Worm (Caenorhabditis elegans) whole organism, L4 larva: Measurements from ENCODE around the gene C04B4.6.

Source experiments
- F26F4.8 ChIP-seq: fragments of 200-800 bp; sonication (Bioruptor generic); conservative IDR thresholded peaks from 2 replicates; pipeline ENCODE4 v1.3.6; 2022; ENCODE audit warnings: missing genetic modification characterization, missing compliant biosample characterization
- T26A8.4 ChIP-seq: fragments of 200-800 bp; sonication (Bioruptor generic); IDR thresholded peaks from 2 replicates; pipeline ENCODE4 v1.3.6; 2022; ENCODE audit warnings: missing genetic modification characterization, missing compliant biosample characterization
- Y5F2A.4 ChIP-seq: fragments of 200-800 bp; sonication (Bioruptor generic); optimal IDR thresholded peaks from 2 replicates; lab custom pipeline; 2018; ENCODE audit warnings: mild to moderate bottlenecking, missing genetic modification characterization, missing compliant biosample characterization
- ZK546.5 ChIP-seq, 2 experiments: sonication (generic microtip); optimal IDR thresholded peaks; 2 replicates each; lab custom pipeline; 2017; ENCODE audit warnings: missing biosample characterization in 2 of 2, missing genetic modification characterization in 2 of 2
- arid-1 ChIP-seq: fragments of 200-800 bp; sonication (Bioruptor generic); conservative IDR thresholded peaks from 2 replicates; pipeline ENCODE4 v1.3.6; 2022; ENCODE audit warnings: missing genetic modification reagents, missing genetic modification characterization, missing compliant biosample characterization
- ceh-28 ChIP-seq: fragments of 150-350 bp; optimal IDR thresholded peaks from 2 replicates; lab custom pipeline; 2014; ENCODE audit warnings: missing biosample characterization, missing genetic modification reagents, missing genetic modification characterization
- ceh-32 ChIP-seq: sonication (generic microtip); optimal IDR thresholded peaks from 2 replicates; lab custom pipeline; 2016; ENCODE audit warnings: mild to moderate bottlenecking, missing genetic modification characterization, missing compliant biosample characterization; ENCODE audit not compliant: poor library complexity
- ceh-62 ChIP-seq: sonication (generic microtip); optimal IDR thresholded peaks from 2 replicates; lab custom pipeline; 2017; ENCODE audit warnings: missing biosample characterization, missing genetic modification characterization
- cey-2 ChIP-seq: sonication (generic microtip); optimal IDR thresholded peaks from 3 replicates; lab custom pipeline; 2017; ENCODE audit warnings: missing genetic modification characterization, mild to moderate bottlenecking, missing compliant biosample characterization, antibody characterized with exemption, borderline replicate concordance; ENCODE audit not compliant: insufficient read depth
- ctbp-1 ChIP-seq: fragments of 200-800 bp; sonication (Bioruptor generic); IDR thresholded peaks from 2 replicates; pipeline ENCODE4 v1.3.6; 2022; ENCODE audit warnings: missing genetic modification reagents, missing genetic modification characterization, missing compliant biosample characterization
- daf-19 ChIP-seq: fragments of 200-800 bp; sonication (Bioruptor generic); conservative IDR thresholded peaks from 2 replicates; pipeline ENCODE4 v1.3.6; 2022; ENCODE audit warnings: missing genetic modification characterization, missing compliant biosample characterization
- daf-8 ChIP-seq: fragments of 200-800 bp; sonication (Bioruptor generic); IDR thresholded peaks from 2 replicates; pipeline ENCODE4 v1.3.6; 2022; ENCODE audit warnings: missing genetic modification characterization, missing compliant biosample characterization
- fos-1 ChIP-seq: fragments of 150-350 bp; optimal IDR thresholded peaks from 2 replicates; lab custom pipeline; 2014; ENCODE audit warnings: missing biosample characterization, missing genetic modification characterization
- hif-1 ChIP-seq, 2 experiments: sonication (generic microtip); optimal IDR thresholded peaks; 2 replicates each; lab custom pipeline; 2016 to 2017; ENCODE audit warnings: missing compliant biosample characterization in 2 of 2, missing genetic modification characterization in 2 of 2, missing genetic modification reagents in 2 of 2, missing genotype in 2 of 2, mild to moderate bottlenecking in 1 of 2
- hmg-1.1 ChIP-seq: fragments of 200-800 bp; sonication (Bioruptor generic); IDR thresholded peaks from 2 replicates; pipeline ENCODE4 v1.3.6; 2022; ENCODE audit warnings: missing genetic modification reagents, missing genetic modification characterization, missing compliant biosample characterization
- lin-13 ChIP-seq: fragments of 150-350 bp; optimal IDR thresholded peaks from 2 replicates; lab custom pipeline; 2014; ENCODE audit warnings: missing biosample characterization, missing genetic modification reagents, missing genetic modification characterization
- lin-15B ChIP-seq: fragments of 150-350 bp; sonication (generic microtip); optimal IDR thresholded peaks from 3 replicates; lab custom pipeline; 2014; ENCODE audit warnings: missing biosample characterization, missing genetic modification characterization
- lin-29 ChIP-seq: fragments of 200-800 bp; sonication (Bioruptor generic); IDR thresholded peaks from 2 replicates; pipeline ENCODE4 v1.3.6; 2022; ENCODE audit warnings: missing genetic modification reagents, missing genetic modification characterization, missing compliant biosample characterization
- lin-38 ChIP-seq: fragments of 200-800 bp; sonication (Bioruptor generic); IDR thresholded peaks from 2 replicates; pipeline ENCODE4 v1.3.6; 2022; ENCODE audit warnings: missing genetic modification reagents, missing genetic modification characterization, missing compliant biosample characterization
- lsy-2 ChIP-seq, 2 experiments: fragments of 150-350 bp in 1 of 2; sonication (generic microtip) in 1 of 2; optimal IDR thresholded peaks; 2 replicates each; lab custom pipeline; 2014 to 2017; ENCODE audit warnings: missing biosample characterization in 2 of 2, missing genetic modification characterization in 2 of 2
- mdl-1 ChIP-seq, 2 experiments: fragments of 150-350 bp in 1 of 2; sonication (generic microtip) in 1 of 2; optimal IDR thresholded peaks; 2 replicates each; lab custom pipeline; 2014 to 2017; ENCODE audit warnings: missing biosample characterization in 2 of 2, missing genetic modification characterization in 2 of 2
- mdt-29 ChIP-seq: fragments of 200-800 bp; sonication (Bioruptor generic); IDR thresholded peaks from 2 replicates; pipeline ENCODE4 v1.3.6; 2022; ENCODE audit warnings: missing genetic modification reagents, missing genetic modification characterization, missing compliant biosample characterization
- mxl-2 ChIP-seq: fragments of 200-800 bp; sonication (Bioruptor generic); conservative IDR thresholded peaks from 2 replicates; pipeline ENCODE4 v1.3.6; 2022; ENCODE audit warnings: missing genetic modification reagents, missing genetic modification characterization, missing compliant biosample characterization
- nhr-10 ChIP-seq: fragments of 150-350 bp; optimal IDR thresholded peaks from 2 replicates; lab custom pipeline; 2014; ENCODE audit warnings: missing biosample characterization, missing genetic modification characterization
- nhr-102 ChIP-seq: sonication (generic microtip); optimal IDR thresholded peaks from 2 replicates; lab custom pipeline; 2016; ENCODE audit warnings: mild to moderate bottlenecking, missing genetic modification characterization, moderate library complexity, missing compliant biosample characterization
- pha-4 ChIP-seq, 2 experiments: fragments of 150-350 bp in 1 of 2; fragments of 200-800 bp in 1 of 2; sonication (Bioruptor generic) in 1 of 2; IDR thresholded peaks in 1 of 2; optimal IDR thresholded peaks in 1 of 2; 2 replicates each; pipeline versions ENCODE4 v1.3.6 to Lab custom; 2014 to 2022; ENCODE audit warnings: missing genetic modification characterization in 2 of 2, missing genetic modification reagents in 2 of 2, missing biosample characterization in 1 of 2, missing compliant biosample characterization in 1 of 2
- pqm-1 ChIP-seq: sonication (generic microtip); optimal IDR thresholded peaks from 2 replicates; lab custom pipeline; 2017; ENCODE audit warnings: missing biosample characterization, missing genetic modification characterization
- sdz-12 ChIP-seq: fragments of 200-800 bp; sonication (Bioruptor generic); optimal IDR thresholded peaks from 2 replicates; lab custom pipeline; 2018; ENCODE audit warnings: mild to moderate bottlenecking, missing genetic modification characterization, missing compliant biosample characterization
- snpc-1.2 ChIP-seq: fragments of 200-800 bp; sonication (Bioruptor generic); IDR thresholded peaks from 2 replicates; pipeline ENCODE4 v1.3.6; 2022; ENCODE audit warnings: missing genetic modification reagents, missing genetic modification characterization, missing compliant biosample characterization
- spr-1 ChIP-seq: sonication (generic microtip); optimal IDR thresholded peaks from 2 replicates; lab custom pipeline; 2016; ENCODE audit warnings: mild to moderate bottlenecking, missing genetic modification characterization, missing compliant biosample characterization
- unc-62 ChIP-seq, 3 experiments: fragments of 150-350 bp in 1 of 3; sonication (generic microtip); optimal IDR thresholded peaks in 2 of 3; peaks in 1 of 3; 1 replicate in 1 of 3; 2 replicates in 2 of 3; lab custom pipeline; 2014 to 2017; ENCODE audit warnings: missing biosample characterization in 3 of 3, missing genetic modification characterization in 3 of 3, missing genetic modification reagents in 3 of 3, missing genotype in 1 of 3
- zfp-3 ChIP-seq: fragments of 200-800 bp; sonication (Bioruptor generic); conservative IDR thresholded peaks from 2 replicates; pipeline ENCODE4 v1.3.6; 2022; ENCODE audit warnings: missing genetic modification reagents, missing genetic modification characterization, missing compliant biosample characterization
- zip-2 ChIP-seq: fragments of 150-350 bp; optimal IDR thresholded peaks from 2 replicates; lab custom pipeline; 2014; ENCODE audit warnings: missing biosample characterization, missing genetic modification characterization
- ztf-11 ChIP-seq: fragments of 150-350 bp; optimal IDR thresholded peaks from 2 replicates; lab custom pipeline; 2014; ENCODE audit warnings: missing biosample characterization, missing genetic modification characterization
- ztf-7 ChIP-seq: fragments of 150-350 bp; optimal IDR thresholded peaks from 2 replicates; lab custom pipeline; 2014; ENCODE audit warnings: missing biosample characterization, missing genetic modification characterization

The C04B4.6 gene

DNA sequence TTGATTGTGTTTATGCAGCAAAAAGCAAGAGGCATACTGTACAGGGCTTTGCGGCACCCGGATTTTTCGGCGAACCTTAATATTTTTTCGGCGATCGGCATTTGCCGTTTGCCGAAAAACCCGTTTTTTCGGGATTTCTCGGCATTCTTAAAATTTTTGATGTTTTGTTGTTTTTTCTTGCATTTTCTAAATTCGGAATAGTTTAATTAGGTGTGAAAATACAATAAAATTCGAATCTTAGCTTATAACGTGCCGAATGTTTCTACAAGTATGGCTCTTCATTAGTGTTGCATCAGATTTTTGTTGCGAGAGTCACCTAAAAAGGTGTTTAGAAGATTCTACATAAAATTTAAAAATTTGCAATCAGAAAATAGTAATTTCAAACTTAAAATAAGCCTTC is at the start of gene C04B4.6:
TSS of gene C04B4.6 (minus strand) at position 101 of the 400 bp plus-strand sequence.
- TF ChIP-seq pqm-1 (tag; lab: Kevin White, UChicago) (no peak), ceh-62 (no peak), lin-15B (tag; lab: Kevin White, UChicago) (no peak), nhr-10 (tag; lab: Kevin White, UChicago) (no peak), T26A8.4 (GFP tag; lab: Robert Waterston, UW) (no peak), spr-1 (no peak), Y5F2A.4 (no peak), fos-1 (tag; lab: Kevin White, UChicago) (no peak), cey-2 (tag; lab: Kevin White, UChicago) (no peak), unc-62 (GFP tag; optimal IDR thresholded peaks at IDR 0.05 in 1 of 2; lab: Kevin White, UChicago) (no peak), unc-62 (tag; optimal IDR thresholded peaks at IDR 0.05; lab: Kevin White, UChicago) (no peak)

DNA sequence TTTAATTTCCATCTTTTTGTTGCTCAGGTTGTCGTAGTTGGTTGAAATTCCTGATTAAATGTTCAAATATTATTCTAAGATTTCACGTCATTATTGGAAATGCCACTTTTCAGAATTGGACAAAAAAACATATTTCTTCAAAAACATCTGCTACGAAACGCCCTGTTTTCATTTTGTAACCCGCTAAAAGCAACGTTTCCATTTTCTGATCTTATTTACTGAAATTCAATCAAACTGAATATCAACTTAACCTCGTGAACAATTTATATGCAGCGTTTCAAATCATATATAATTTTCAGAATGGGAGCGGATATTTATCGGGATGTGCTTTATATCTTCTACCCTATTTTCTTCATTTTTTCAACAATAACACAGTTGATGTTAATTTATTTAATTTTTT is 48.0 kb upstream of the C04B4.6 start, which contains the start of gene srd-40:
TSS of gene srd-40 (plus strand) at position 301 of the 400 bp plus-strand sequence.
- TF ChIP-seq lin-15B (tag; lab: Kevin White, UChicago) (no peak), lin-29 (GFP tag; lab: Robert Waterston, UW) (no peak), zfp-3 (no peak), lin-38 (GFP tag; lab: Robert Waterston, UW) (no peak), mdt-29 (no peak), snpc-1.2 (GFP tag; lab: Robert Waterston, UW) (no peak), hmg-1.1 (GFP tag; lab: Robert Waterston, UW) (no peak), ceh-32 (tag; lab: Kevin White, UChicago) (no peak), lsy-2 (tag; optimal IDR thresholded peaks at IDR 0.05; lab: Kevin White, UChicago) (no peak), hif-1 (tag; optimal IDR thresholded peaks at IDR 0.05; lab: Kevin White, UChicago) (no peak), ztf-7 (tag; lab: Kevin White, UChicago) (no peak), F26F4.8 (GFP tag; lab: Robert Waterston, UW) (no peak), mxl-2 (GFP tag; lab: Robert Waterston, UW) (no peak), lin-13 (no peak), ztf-11 (no peak)

DNA sequence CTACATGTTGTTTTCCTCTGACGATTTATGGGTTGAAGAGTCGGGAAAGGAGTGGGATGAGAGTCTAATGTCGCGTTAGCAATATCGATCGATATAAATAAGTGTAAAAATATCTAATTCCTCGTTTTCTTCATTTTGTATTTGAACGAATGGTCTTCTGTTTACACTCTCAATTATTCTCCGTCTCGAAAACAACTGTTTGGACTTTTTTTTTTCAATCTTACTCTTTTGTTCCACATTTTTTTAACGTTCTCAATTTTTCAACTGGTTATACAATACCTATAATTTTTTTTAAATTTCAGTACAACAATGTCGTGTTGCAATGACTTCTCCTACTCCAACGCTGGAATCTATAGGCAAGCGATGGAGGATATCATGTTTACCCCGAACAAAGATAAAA is 45.9 kb upstream of the C04B4.6 start, which contains the start of gene F17A2.13:
TSS of gene F17A2.13 (plus strand) at position 301 of the 400 bp plus-strand sequence.
- TF ChIP-seq T26A8.4 (GFP tag; lab: Robert Waterston, UW) (no peak), daf-19 (no peak), Y5F2A.4 (no peak), ctbp-1 (GFP tag; lab: Robert Waterston, UW) (no peak), ZK546.5 (tag; optimal IDR thresholded peaks at IDR 0.05; lab: Kevin White, UChicago) (no peak), zip-2 (no peak), fos-1 (tag; lab: Kevin White, UChicago) (no peak), ztf-11 (no peak), daf-8 (GFP tag; lab: Robert Waterston, UW) (no peak), ceh-28 (tag; lab: Kevin White, UChicago) (no peak), ceh-62 (no peak), unc-62 (GFP tag; optimal IDR thresholded peaks at IDR 0.05 in 1 of 2; lab: Kevin White, UChicago) (no peak), unc-62 (tag; optimal IDR thresholded peaks at IDR 0.05; lab: Kevin White, UChicago) (no peak), nhr-102 (no peak), sdz-12 (GFP tag; lab: Kevin White, UChicago) (no peak), mdl-1 (tag; optimal IDR thresholded peaks at IDR 0.05; lab: Kevin White, UChicago) (no peak), ztf-7 (tag; lab: Kevin White, UChicago) (no peak), arid-1 (GFP tag; lab: Robert Waterston, UW) (no peak), mdt-29 (no peak)

DNA sequence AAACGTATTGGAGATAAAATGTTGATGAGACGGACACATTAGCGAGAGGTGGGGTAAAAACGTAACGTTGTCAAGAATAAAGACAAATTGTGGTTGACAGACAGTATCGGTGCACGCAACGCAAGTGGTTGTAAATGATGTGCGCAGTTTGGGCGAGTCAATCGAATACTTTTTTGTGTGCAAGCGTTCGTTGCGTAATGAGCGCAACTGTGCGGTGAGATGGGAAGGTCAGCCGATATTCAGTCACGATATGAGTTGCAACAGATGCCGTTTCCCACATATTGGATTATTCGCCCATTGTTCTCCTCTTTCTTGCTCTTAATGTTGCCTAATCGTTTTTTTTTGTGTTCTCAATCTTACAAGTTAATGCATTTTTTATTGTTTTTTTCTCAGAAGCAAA is 45.3 kb upstream of the C04B4.6 start, which contains the start of gene ceh-40:
TSS of gene ceh-40 (minus strand) at position 41 of the 400 bp plus-strand sequence.
- TF ChIP-seq unc-62 (GFP tag; optimal IDR thresholded peaks at IDR 0.05 in 1 of 2; lab: Kevin White, UChicago) = peak in 1 of 2 experiments; percentile 48
- no peak for TF ChIP-seq unc-62 (tag; optimal IDR thresholded peaks at IDR 0.05; lab: Kevin White, UChicago)
- TF ChIP-seq pha-4 (GFP tag; IDR thresholded peaks at IDR 0.05; lab: Robert Waterston, UW) = no peak
- TF ChIP-seq pha-4 (tag; optimal IDR thresholded peaks at IDR 0.05; lab: Kevin White, UChicago) = no peak
